Fruit fly (Drosophila melanogaster) whole organism, embryonic: Measurements from ENCODE around the gene Nf-YA.

Experiments
- B-H1 ChIP-seq: fragments of 200-800 bp; sonication (Bioruptor generic); IDR thresholded peaks from 3 replicates; pipeline ENCODE4 v1.3.6; 2022; ENCODE audit warnings: missing biosample characterization, missing genetic modification characterization
- Bdp1 ChIP-seq: fragments of 200-800 bp; sonication (Bioruptor generic); optimal IDR thresholded peaks from 3 replicates; lab custom pipeline; 2016; ENCODE audit warnings: missing biosample characterization, missing genetic modification characterization
- CG12219 ChIP-seq: fragments of 200-800 bp; sonication (Bioruptor generic); optimal IDR thresholded peaks from 3 replicates; lab custom pipeline; 2018; ENCODE audit warnings: missing biosample characterization, mild to moderate bottlenecking, missing genetic modification characterization
- CG13287 ChIP-seq: fragments of 200-800 bp; sonication (Bioruptor generic); IDR thresholded peaks from 2 replicates; pipeline ENCODE4 v1.3.6; 2022; ENCODE audit warnings: missing biosample characterization, missing genetic modification characterization; ENCODE audit not compliant: partially characterized antibody
- CG13775 ChIP-seq: fragments of 200-800 bp; sonication (Bioruptor generic); optimal IDR thresholded peaks from 3 replicates; lab custom pipeline; 2017; ENCODE audit warnings: missing biosample characterization, mild to moderate bottlenecking, missing genetic modification characterization
- CG13894 ChIP-seq: fragments of 200-800 bp; sonication (Bioruptor generic); optimal IDR thresholded peaks from 3 replicates; lab custom pipeline; 2018; ENCODE audit warnings: missing biosample characterization, mild to moderate bottlenecking, missing genetic modification characterization, moderate library complexity
- CG14710 ChIP-seq: fragments of 200-800 bp; sonication (Bioruptor generic); optimal IDR thresholded peaks from 3 replicates; lab custom pipeline; 2019; ENCODE audit warnings: missing biosample characterization, mild to moderate bottlenecking, missing genetic modification characterization, moderate library complexity
- CG15073 ChIP-seq: fragments of 200-800 bp; sonication (Bioruptor generic); optimal IDR thresholded peaks from 2 replicates; lab custom pipeline; 2016; ENCODE audit warnings: missing biosample characterization, missing genetic modification characterization
- CG1602 ChIP-seq: fragments of 200-800 bp; sonication (Bioruptor generic); optimal IDR thresholded peaks from 3 replicates; lab custom pipeline; 2016; ENCODE audit warnings: missing biosample characterization, missing genetic modification characterization
- CG2712 ChIP-seq: fragments of 200-800 bp; optimal IDR thresholded peaks from 3 replicates; lab custom pipeline; 2019; ENCODE audit warnings: missing biosample characterization, mild to moderate bottlenecking, missing genetic modification characterization, moderate library complexity
- CG31224 ChIP-seq: fragments of 200-800 bp; sonication (Bioruptor generic); IDR thresholded peaks from 2 replicates; pipeline ENCODE4 v1.3.6; 2022; ENCODE audit warnings: missing biosample characterization, missing genetic modification characterization
- CG33557 ChIP-seq: fragments of 200-800 bp; sonication (Bioruptor generic); optimal IDR thresholded peaks from 2 replicates; lab custom pipeline; 2019; ENCODE audit warnings: missing biosample characterization, mild to moderate bottlenecking, missing genetic modification characterization, moderate library complexity
- CG3726 ChIP-seq: fragments of 200-800 bp; sonication (Bioruptor generic); IDR thresholded peaks from 3 replicates; pipeline ENCODE4, ENCODE4 v1.3.6; 2022; ENCODE audit warnings: missing biosample characterization, missing genetic modification characterization
- CG4360 ChIP-seq: fragments of 200-800 bp; sonication (Bioruptor generic); IDR thresholded peaks from 2 replicates; pipeline ENCODE4 v1.3.6; 2022; ENCODE audit warnings: missing biosample characterization, missing genetic modification characterization
- CG6683 ChIP-seq: fragments of 200-800 bp; sonication (Bioruptor generic); optimal IDR thresholded peaks from 2 replicates; lab custom pipeline; 2017; ENCODE audit warnings: missing biosample characterization, mild to moderate bottlenecking, missing genetic modification characterization, missing genetic modification reagents
- CG6689 ChIP-seq: fragments of 200-800 bp; sonication (Bioruptor generic); IDR thresholded peaks from 2 replicates; pipeline ENCODE4 v1.3.6; 2022; ENCODE audit warnings: missing biosample characterization, missing genetic modification characterization
- CG6765 ChIP-seq: fragments of 200-800 bp; sonication (Bioruptor generic); optimal IDR thresholded peaks from 3 replicates; lab custom pipeline; 2017; ENCODE audit warnings: missing biosample characterization, mild to moderate bottlenecking, missing genetic modification characterization
- CG8290 ChIP-seq, 3 experiments: fragments of 200-800 bp; sonication (Bioruptor generic); optimal IDR thresholded peaks; 2 replicates each; lab custom pipeline; 2016 to 2019; ENCODE audit warnings: missing biosample characterization in 3 of 3, missing genetic modification characterization in 3 of 3, mild to moderate bottlenecking in 2 of 3, moderate library complexity in 1 of 3
- CG8944 ChIP-seq: fragments of 200-800 bp; sonication (Bioruptor generic); optimal IDR thresholded peaks from 3 replicates; lab custom pipeline; 2016; ENCODE audit warnings: missing biosample characterization, missing genetic modification characterization
- CG9215 ChIP-seq: fragments of 200-800 bp; sonication (Bioruptor generic); IDR thresholded peaks from 2 replicates; pipeline ENCODE4 v1.3.6; 2022; ENCODE audit warnings: missing biosample characterization, missing genetic modification characterization
- CG9797 ChIP-seq: fragments of 200-800 bp; sonication (Bioruptor generic); optimal IDR thresholded peaks from 3 replicates; lab custom pipeline; 2018; ENCODE audit warnings: missing biosample characterization, mild to moderate bottlenecking, missing genetic modification characterization
- Dek ChIP-seq: fragments of 200-800 bp; sonication (Bioruptor generic); optimal IDR thresholded peaks from 3 replicates; lab custom pipeline; 2019; ENCODE audit warnings: missing biosample characterization, mild to moderate bottlenecking, missing genetic modification characterization, moderate library complexity
- Dip3 ChIP-seq: fragments of 200-800 bp; sonication (Bioruptor generic); optimal IDR thresholded peaks from 3 replicates; lab custom pipeline; 2016; ENCODE audit warnings: missing biosample characterization, missing genetic modification characterization
- HLHmδ ChIP-seq: fragments of 200-800 bp; sonication (Bioruptor generic); optimal IDR thresholded peaks from 2 replicates; lab custom pipeline; 2018; ENCODE audit warnings: missing biosample characterization, mild to moderate bottlenecking, missing genetic modification characterization, moderate library complexity
- Hand ChIP-seq: fragments of 200-800 bp; sonication (Bioruptor generic); optimal IDR thresholded peaks from 2 replicates; lab custom pipeline; 2017; ENCODE audit warnings: mild to moderate bottlenecking, missing biosample characterization, missing genetic modification reagents, missing genetic modification characterization
- Hr51 ChIP-seq, 2 experiments: fragments of 200-800 bp; sonication (Bioruptor generic); optimal IDR thresholded peaks; 2 replicates in 1 of 2; 3 replicates in 1 of 2; lab custom pipeline; 2016 to 2018; ENCODE audit warnings: missing biosample characterization in 2 of 2, missing genetic modification characterization in 2 of 2, mild to moderate bottlenecking in 1 of 2, moderate library complexity in 1 of 2
- Lpt ChIP-seq: fragments of >200 bp; optimal IDR thresholded peaks from 2 replicates; lab custom pipeline; 2018; ENCODE audit warnings: missing biosample characterization, missing genetic modification characterization
- Meics ChIP-seq: fragments of 200-800 bp; sonication (Bioruptor generic); optimal IDR thresholded peaks from 2 replicates; lab custom pipeline; 2017; ENCODE audit warnings: missing biosample characterization, mild to moderate bottlenecking, missing genetic modification characterization
- YL-1 ChIP-seq: fragments of 200-800 bp; sonication (Bioruptor generic); optimal IDR thresholded peaks from 3 replicates; lab custom pipeline; 2017; ENCODE audit warnings: missing biosample characterization, mild to moderate bottlenecking, missing genetic modification characterization
- amos ChIP-seq: fragments of 200-800 bp; sonication (Bioruptor generic); IDR thresholded peaks from 2 replicates; pipeline ENCODE4 v1.3.6; 2022; ENCODE audit warnings: missing biosample characterization, missing genetic modification characterization; ENCODE audit not compliant: partially characterized antibody
- ara ChIP-seq: fragments of 200-800 bp; sonication (Bioruptor generic); IDR thresholded peaks from 2 replicates; pipeline ENCODE4 v1.3.6; 2022; ENCODE audit warnings: missing biosample characterization, missing genetic modification characterization
- ase ChIP-seq: fragments of 200-800 bp; sonication (Bioruptor generic); IDR thresholded peaks from 3 replicates; pipeline ENCODE4 v1.3.6; 2022; ENCODE audit warnings: missing biosample characterization, missing genetic modification characterization
- bsh ChIP-seq, 2 experiments: fragments of 200-800 bp; sonication (Bioruptor generic); optimal IDR thresholded peaks; 2 replicates each; lab custom pipeline; 2017 to 2018; ENCODE audit warnings: mild to moderate bottlenecking in 2 of 2, missing biosample characterization in 2 of 2, missing genetic modification characterization in 2 of 2, moderate library complexity in 1 of 2
- chm ChIP-seq: fragments of 200-800 bp; sonication (Bioruptor generic); IDR thresholded peaks from 2 replicates; pipeline ENCODE4 v1.3.6; 2022; ENCODE audit warnings: missing biosample characterization, missing genetic modification characterization
- crol ChIP-seq: fragments of 200-800 bp; sonication (Bioruptor generic); IDR thresholded peaks from 2 replicates; pipeline ENCODE4 v1.3.6; 2022; ENCODE audit warnings: missing biosample characterization, missing genetic modification characterization
- fd64A ChIP-seq: fragments of 200-800 bp; sonication (Bioruptor generic); optimal IDR thresholded peaks from 3 replicates; lab custom pipeline; 2018; ENCODE audit warnings: missing biosample characterization, mild to moderate bottlenecking, missing genetic modification characterization
- fu2 ChIP-seq: fragments of 200-800 bp; sonication (Bioruptor generic); optimal IDR thresholded peaks from 2 replicates; lab custom pipeline; 2016; ENCODE audit warnings: missing biosample characterization, missing genetic modification characterization
- gt ChIP-seq: fragments of 200-800 bp; sonication (Bioruptor generic); IDR thresholded peaks from 2 replicates; pipeline ENCODE4 v1.3.6; 2022; ENCODE audit warnings: missing biosample characterization, missing genetic modification characterization
- ham ChIP-seq: fragments of 200-800 bp; sonication (Bioruptor generic); IDR thresholded peaks from 2 replicates; pipeline ENCODE4 v1.3.6; 2022; ENCODE audit warnings: missing biosample characterization, missing genetic modification characterization
- kah ChIP-seq: fragments of 200-800 bp; sonication (Bioruptor generic); optimal IDR thresholded peaks from 2 replicates; lab custom pipeline; 2018; ENCODE audit warnings: missing biosample characterization, mild to moderate bottlenecking, missing genetic modification characterization
- lab ChIP-seq: fragments of 200-800 bp; sonication (Bioruptor generic); optimal IDR thresholded peaks from 3 replicates; lab custom pipeline; 2017; ENCODE audit warnings: missing biosample characterization, missing genetic modification characterization, mild to moderate bottlenecking, moderate library complexity, missing genetic modification reagents
- lov ChIP-seq, 2 experiments: fragments of 200-800 bp in 1 of 2; fragments of >200 bp in 1 of 2; sonication (Bioruptor generic) in 1 of 2; IDR thresholded peaks in 1 of 2; optimal IDR thresholded peaks in 1 of 2; 2 replicates in 1 of 2; 3 replicates in 1 of 2; pipeline versions ENCODE4 v1.3.6 to Lab custom; 2017 to 2022; ENCODE audit warnings: missing biosample characterization in 1 of 2, missing genetic modification characterization in 1 of 2
- luna ChIP-seq: fragments of 200-800 bp; sonication (Bioruptor generic); optimal IDR thresholded peaks from 2 replicates; lab custom pipeline; 2016; ENCODE audit warnings: missing biosample characterization, missing genetic modification characterization
- mirr ChIP-seq: fragments of 200-800 bp; sonication (Bioruptor generic); optimal IDR thresholded peaks from 3 replicates; lab custom pipeline; 2018; ENCODE audit warnings: missing biosample characterization, mild to moderate bottlenecking, missing genetic modification characterization
- org-1 ChIP-seq: fragments of 200-800 bp; sonication (Bioruptor generic); optimal IDR thresholded peaks from 2 replicates; lab custom pipeline; 2017; ENCODE audit warnings: missing biosample characterization, missing genetic modification characterization
- sna ChIP-seq: fragments of 200-800 bp; sonication (Bioruptor generic); IDR thresholded peaks from 2 replicates; pipeline ENCODE4 v1.3.6; 2022; ENCODE audit warnings: missing biosample characterization, missing genetic modification characterization; ENCODE audit not compliant: partially characterized antibody
- sug ChIP-seq: fragments of 200-800 bp; optimal IDR thresholded peaks from 2 replicates; lab custom pipeline; 2019; ENCODE audit warnings: missing biosample characterization, mild to moderate bottlenecking, missing genetic modification characterization, moderate library complexity
- wdn ChIP-seq: fragments of 200-800 bp; sonication (Bioruptor generic); IDR thresholded peaks from 2 replicates; pipeline ENCODE4 v1.3.6; 2022; ENCODE audit warnings: missing biosample characterization, missing genetic modification characterization
- zfh2 ChIP-seq: fragments of 200-800 bp; sonication (Bioruptor generic); optimal IDR thresholded peaks from 2 replicates; lab custom pipeline; 2016; ENCODE audit warnings: missing biosample characterization, missing genetic modification characterization

Nf-YA gene

dm6 chr3L:9423757-9424527 lies 18.1 kb downstream of the Nf-YA start (continued):
- TF ChIP-seq wdn (no peak), CG13775 (GFP tag; lab: Kevin White, UChicago) (no peak), ara (GFP tag; lab: Robert Waterston, UW) (no peak), CG8290 (GFP tag; optimal IDR thresholded peaks at IDR 0.05; lab: Kevin White, UChicago) (no peak), CG8290 (tag; optimal IDR thresholded peaks at IDR 0.05; lab: Kevin White, UChicago) (peak in 1 of 2 experiments; percentile 26), Hand (no peak), CG6689 (GFP tag; lab: Robert Waterston, UW) (no peak), YL-1 (no peak), sna (peak; percentile 12; the same call in 1 of the 2 replicates), amos (no peak), Bdp1 (GFP tag; lab: Kevin White, UChicago) (no peak), CG9215 (GFP tag; lab: Robert Waterston, UW) (no peak), CG8944 (GFP tag; lab: Kevin White, UChicago) (no peak), CG2712 (tag; lab: Kevin White, UChicago) (no peak), CG14710 (no peak), Meics (GFP tag; lab: Kevin White, UChicago) (no peak), CG13287 (GFP tag; lab: Robert Waterston, UW) (0 out of 2 replicates have a peak, but pooled peaks have one; percentile 5), Dek (no peak), lov (optimal IDR thresholded peaks at IDR 0.05; lab: Kevin White, UChicago) (no peak), lov (GFP tag; IDR thresholded peaks at IDR 0.05; lab: Robert Waterston, UW) (no peak), Dip3 (GFP tag; lab: Kevin White, UChicago) (no peak), Lpt (GFP tag; lab: Kevin White, UChicago) (no peak), ase (no peak), CG6765 (GFP tag; lab: Kevin White, UChicago) (no peak), CG33557 (GFP tag; lab: Kevin White, UChicago) (no peak), CG12219 (GFP tag; lab: Kevin White, UChicago) (no peak), CG6683 (no peak), CG3726 (GFP tag; lab: Robert Waterston, UW) (no peak), HLHmδ (GFP tag; lab: Kevin White, UChicago) (no peak), luna (no peak), zfh2 (GFP tag; lab: Kevin White, UChicago) (no peak), CG4360 (GFP tag; lab: Robert Waterston, UW) (no peak), org-1 (GFP tag; lab: Kevin White, UChicago) (no peak), ham (no peak), kah (GFP tag; lab: Kevin White, UChicago) (no peak), Hr51 (GFP tag; optimal IDR thresholded peaks at IDR 0.05; lab: Kevin White, UChicago) (peak in 1 of 2 experiments; percentile 0), mirr (peak; percentile 37), CG1602 (no peak), CG13894 (tag; lab: Kevin White, UChicago) (no peak), CG31224 (GFP tag; lab: Robert Waterston, UW) (no peak), lab (no peak), fu2 (GFP tag; lab: Kevin White, UChicago) (no peak), CG15073 (no peak), chm (no peak), gt (GFP tag; lab: Robert Waterston, UW) (no peak), sug (peak; percentile 79), B-H1 (GFP tag; lab: Robert Waterston, UW) (no peak), crol (GFP tag; lab: Robert Waterston, UW) (no peak), CG9797 (no peak), fd64A (GFP tag; lab: Kevin White, UChicago) (no peak), bsh (GFP tag; optimal IDR thresholded peaks at IDR 0.05; lab: Kevin White, UChicago) (no peak)
